Worm (Caenorhabditis elegans) whole organism, late embryonic: ENCODE measurements around the gene slo-1.
A peak's percentile ranks its signal among the peaks of the same experiment; 100 is the strongest.

ENCODE experiments used
- C08G9.2 ChIP-seq: sonication (generic microtip); optimal IDR thresholded peaks from 2 replicates; lab custom pipeline; 2016; ENCODE audit warnings: mild to moderate bottlenecking, missing genetic modification characterization, moderate library complexity, missing compliant biosample characterization
- F13H6.1 ChIP-seq: sonication (generic microtip); optimal IDR thresholded peaks from 2 replicates; lab custom pipeline; 2016; ENCODE audit warnings: missing genetic modification characterization, missing compliant biosample characterization
- K09A11.1 ChIP-seq: sonication (generic microtip); optimal IDR thresholded peaks from 2 replicates; lab custom pipeline; 2017; ENCODE audit warnings: antibody characterized with exemption, mild to moderate bottlenecking, missing genetic modification characterization, missing compliant biosample characterization; ENCODE audit not compliant: insufficient read depth
- T23F11.4 ChIP-seq: fragments of 200-800 bp; sonication (Bioruptor generic); optimal IDR thresholded peaks from 2 replicates; lab custom pipeline; 2018; ENCODE audit warnings: mild to moderate bottlenecking, missing genetic modification characterization, missing compliant biosample characterization
- Y22D7AL.16 ChIP-seq: sonication (generic microtip); optimal IDR thresholded peaks from 2 replicates; lab custom pipeline; 2016; ENCODE audit warnings: missing genetic modification characterization, missing compliant biosample characterization
- ahr-1 ChIP-seq: sonication (generic microtip); optimal IDR thresholded peaks from 2 replicates; lab custom pipeline; 2016; ENCODE audit warnings: missing genetic modification characterization, missing compliant biosample characterization
- ama-1 ChIP-seq: fragments of 150-350 bp; optimal IDR thresholded peaks from 2 replicates; lab custom pipeline; 2014
- ceh-14 ChIP-seq: sonication (generic microtip); optimal IDR thresholded peaks from 2 replicates; lab custom pipeline; 2016; ENCODE audit warnings: missing genotype, missing genetic modification characterization, missing compliant biosample characterization
- ceh-18 ChIP-seq: sonication (generic microtip); optimal IDR thresholded peaks from 2 replicates; lab custom pipeline; 2016; ENCODE audit warnings: missing genetic modification characterization, missing compliant biosample characterization
- ceh-19 ChIP-seq: fragments of 200-800 bp; sonication (Bioruptor generic); optimal IDR thresholded peaks from 2 replicates; lab custom pipeline; 2018; ENCODE audit warnings: mild to moderate bottlenecking, missing genetic modification characterization, missing compliant biosample characterization
- ceh-22 ChIP-seq: sonication (generic microtip); optimal IDR thresholded peaks from 2 replicates; lab custom pipeline; 2017; ENCODE audit warnings: missing biosample characterization, missing genetic modification characterization
- ceh-24 ChIP-seq: sonication (generic microtip); optimal IDR thresholded peaks from 2 replicates; lab custom pipeline; 2016; ENCODE audit warnings: mild to moderate bottlenecking, missing genetic modification characterization, missing compliant biosample characterization
- ceh-31 ChIP-seq: sonication (generic microtip); optimal IDR thresholded peaks from 2 replicates; lab custom pipeline; 2016; ENCODE audit warnings: missing genetic modification characterization, missing compliant biosample characterization
- ceh-34 ChIP-seq: sonication (generic microtip); optimal IDR thresholded peaks from 2 replicates; lab custom pipeline; 2016; ENCODE audit warnings: mild to moderate bottlenecking, missing genetic modification characterization, missing compliant biosample characterization
- ceh-6 ChIP-seq: fragments of 200-800 bp; sonication (Bioruptor generic); optimal IDR thresholded peaks from 2 replicates; lab custom pipeline; 2018; ENCODE audit warnings: mild to moderate bottlenecking, missing genetic modification characterization, missing compliant biosample characterization
- ceh-9 ChIP-seq: sonication (generic microtip); optimal IDR thresholded peaks from 2 replicates; lab custom pipeline; 2016; ENCODE audit warnings: mild to moderate bottlenecking, missing genetic modification characterization, inconsistent platforms, missing compliant biosample characterization
- dve-1 ChIP-seq: sonication (generic microtip); optimal IDR thresholded peaks from 2 replicates; lab custom pipeline; 2017; ENCODE audit warnings: antibody characterized with exemption, mild to moderate bottlenecking, missing genetic modification characterization, missing compliant biosample characterization
- elt-2 ChIP-seq: sonication (generic microtip); optimal IDR thresholded peaks from 2 replicates; lab custom pipeline; 2016; ENCODE audit warnings: missing genetic modification reagents, missing genetic modification characterization, missing compliant biosample characterization
- elt-4 ChIP-seq: sonication (generic microtip); optimal IDR thresholded peaks from 2 replicates; lab custom pipeline; 2016; ENCODE audit warnings: missing genetic modification characterization, missing compliant biosample characterization
- ets-4 ChIP-seq: sonication (generic microtip); optimal IDR thresholded peaks from 2 replicates; lab custom pipeline; 2016; ENCODE audit warnings: missing genetic modification characterization, missing compliant biosample characterization
- eyg-1 ChIP-seq: sonication (generic microtip); optimal IDR thresholded peaks from 2 replicates; lab custom pipeline; 2016; ENCODE audit warnings: missing genotype, missing genetic modification characterization, missing compliant biosample characterization
- fax-1 ChIP-seq: sonication (generic microtip); optimal IDR thresholded peaks from 2 replicates; lab custom pipeline; 2016; ENCODE audit warnings: missing genotype, missing genetic modification characterization, missing compliant biosample characterization
- fkh-10 ChIP-seq: fragments of 150-350 bp; optimal IDR thresholded peaks from 2 replicates; lab custom pipeline; 2014; ENCODE audit warnings: missing biosample characterization, missing genetic modification reagents, missing genetic modification characterization
- fkh-6 ChIP-seq: sonication (generic microtip); optimal IDR thresholded peaks from 2 replicates; lab custom pipeline; 2016; ENCODE audit warnings: missing genetic modification characterization, missing compliant biosample characterization
- gmeb-2 ChIP-seq: sonication (generic microtip); optimal IDR thresholded peaks from 2 replicates; lab custom pipeline; 2016; ENCODE audit warnings: missing genetic modification characterization, inconsistent platforms, missing compliant biosample characterization
- hlh-13 ChIP-seq: fragments of 200-800 bp; sonication (Bioruptor generic); optimal IDR thresholded peaks from 2 replicates; lab custom pipeline; 2018; ENCODE audit warnings: mild to moderate bottlenecking, missing genetic modification characterization, missing compliant biosample characterization
- hlh-15 ChIP-seq: sonication (generic microtip); optimal IDR thresholded peaks from 2 replicates; lab custom pipeline; 2016; ENCODE audit warnings: missing genetic modification characterization, missing compliant biosample characterization
- hlh-30 ChIP-seq: sonication (generic microtip); optimal IDR thresholded peaks from 2 replicates; lab custom pipeline; 2017; ENCODE audit warnings: antibody characterized with exemption, missing genetic modification characterization, missing compliant biosample characterization; ENCODE audit not compliant: insufficient read depth
- hlh-8 ChIP-seq: sonication (generic microtip); optimal IDR thresholded peaks from 2 replicates; lab custom pipeline; 2016; ENCODE audit warnings: missing genotype, missing genetic modification characterization, missing compliant biosample characterization
- lim-6 ChIP-seq: sonication (generic microtip); optimal IDR thresholded peaks from 2 replicates; lab custom pipeline; 2016; ENCODE audit warnings: missing genetic modification characterization, missing compliant biosample characterization
- nfya-1 ChIP-seq: sonication (generic microtip); optimal IDR thresholded peaks from 2 replicates; lab custom pipeline; 2017; ENCODE audit warnings: missing genetic modification characterization, mild to moderate bottlenecking, missing compliant biosample characterization, antibody characterized with exemption, moderate library complexity
- nhr-11 ChIP-seq: fragments of 150-350 bp; optimal IDR thresholded peaks from 2 replicates; lab custom pipeline; 2014; ENCODE audit warnings: missing biosample characterization, missing genetic modification characterization
- nhr-232 ChIP-seq: sonication (generic microtip); optimal IDR thresholded peaks from 2 replicates; lab custom pipeline; 2016; ENCODE audit warnings: missing genetic modification characterization, missing compliant biosample characterization
- npax-4 ChIP-seq: sonication (generic microtip); optimal IDR thresholded peaks from 2 replicates; lab custom pipeline; 2016; ENCODE audit warnings: missing genetic modification characterization, missing compliant biosample characterization
- odd-2 ChIP-seq: sonication (generic microtip); optimal IDR thresholded peaks from 2 replicates; lab custom pipeline; 2017; ENCODE audit warnings: antibody characterized with exemption, mild to moderate bottlenecking, missing genetic modification characterization, missing compliant biosample characterization
- pat-9 ChIP-seq: fragments of 200-800 bp; sonication (Bioruptor generic); optimal IDR thresholded peaks from 2 replicates; lab custom pipeline; 2018; ENCODE audit warnings: mild to moderate bottlenecking, missing genetic modification characterization, moderate library complexity, missing compliant biosample characterization
- pha-2 ChIP-seq: sonication (generic microtip); optimal IDR thresholded peaks from 2 replicates; lab custom pipeline; 2017; ENCODE audit warnings: mild to moderate bottlenecking, missing genetic modification characterization, missing compliant biosample characterization
- pha-4 ChIP-seq: fragments of 150-350 bp; optimal IDR thresholded peaks from 2 replicates; lab custom pipeline; 2018; ENCODE audit warnings: missing biosample characterization, missing genetic modification reagents, missing genetic modification characterization
- pqm-1 ChIP-seq: sonication (generic microtip); optimal IDR thresholded peaks from 2 replicates; lab custom pipeline; 2016; ENCODE audit warnings: missing genetic modification characterization, missing compliant biosample characterization
- pros-1 ChIP-seq: fragments of 150-350 bp; optimal IDR thresholded peaks from 2 replicates; lab custom pipeline; 2014; ENCODE audit warnings: missing biosample characterization, missing genetic modification reagents, missing genetic modification characterization
- rnt-1 ChIP-seq: sonication (generic microtip); optimal IDR thresholded peaks from 2 replicates; lab custom pipeline; 2016; ENCODE audit warnings: missing genetic modification characterization, missing compliant biosample characterization
- sdc-2 ChIP-seq: sonication (generic microtip); optimal IDR thresholded peaks from 2 replicates; lab custom pipeline; 2016; ENCODE audit warnings: missing genotype, missing genetic modification characterization, missing compliant biosample characterization
- sox-2 ChIP-seq: fragments of 200-800 bp; sonication (Bioruptor generic); IDR thresholded peaks from 2 replicates; pipeline ENCODE4 v1.3.6; 2022; ENCODE audit warnings: missing genetic modification reagents, missing genetic modification characterization, missing compliant biosample characterization
- syd-9 ChIP-seq: sonication (generic microtip); optimal IDR thresholded peaks from 2 replicates; lab custom pipeline; 2016; ENCODE audit warnings: mild to moderate bottlenecking, missing genetic modification characterization, moderate library complexity, missing compliant biosample characterization
- tbx-2 ChIP-seq: sonication (generic microtip); optimal IDR thresholded peaks from 2 replicates; lab custom pipeline; 2016; ENCODE audit warnings: missing genetic modification characterization, missing compliant biosample characterization
- tbx-7 ChIP-seq: sonication (generic microtip); optimal IDR thresholded peaks from 2 replicates; lab custom pipeline; 2016; ENCODE audit warnings: missing genotype, missing genetic modification characterization, missing compliant biosample characterization
- ttx-3 ChIP-seq: sonication (generic microtip); optimal IDR thresholded peaks from 2 replicates; lab custom pipeline; 2016; ENCODE audit warnings: missing genetic modification reagents, missing genetic modification characterization, missing compliant biosample characterization
- unc-3 ChIP-seq, 2 experiments: fragments of 200-800 bp in 1 of 2; sonication (Bioruptor generic) in 1 of 2; sonication (generic microtip) in 1 of 2; conservative IDR thresholded peaks in 1 of 2; optimal IDR thresholded peaks in 1 of 2; 2 replicates each; pipeline versions ENCODE4 v1.3.6 to Lab custom; 2016 to 2022; ENCODE audit warnings: missing compliant biosample characterization in 2 of 2, missing genetic modification characterization in 2 of 2, missing genetic modification reagents in 1 of 2
- unc-42 ChIP-seq: sonication (generic microtip); optimal IDR thresholded peaks from 2 replicates; lab custom pipeline; 2016; ENCODE audit warnings: missing genotype, missing genetic modification characterization, missing compliant biosample characterization
- unc-55 ChIP-seq: sonication (generic microtip); optimal IDR thresholded peaks from 2 replicates; lab custom pipeline; 2017; ENCODE audit warnings: missing biosample characterization, missing genetic modification reagents, missing genetic modification characterization
- unc-86 ChIP-seq: sonication (generic microtip); optimal IDR thresholded peaks from 2 replicates; lab custom pipeline; 2016; ENCODE audit warnings: missing genetic modification characterization, missing compliant biosample characterization
- zip-5 ChIP-seq: sonication (generic microtip); optimal IDR thresholded peaks from 2 replicates; lab custom pipeline; 2016; ENCODE audit warnings: missing genetic modification characterization, missing compliant biosample characterization
- ztf-16 ChIP-seq: sonication (generic microtip); optimal IDR thresholded peaks from 2 replicates; lab custom pipeline; 2017; ENCODE audit warnings: missing genetic modification characterization, missing compliant biosample characterization

Gene slo-1

ce11 chrV:18490284-18490832 lies 1.7 kb upstream of the slo-1 start:
- TF ChIP-seq ceh-22 (tag; lab: Kevin White, UChicago) (no peak), tbx-7 (tag; lab: Kevin White, UChicago) (no peak), pha-2 (tag; lab: Kevin White, UChicago) (no peak), F13H6.1 (tag; lab: Kevin White, UChicago) (no peak), nhr-11 (tag; lab: Kevin White, UChicago) (no peak), pat-9 (tag; lab: Kevin White, UChicago) (no peak), ceh-24 (tag; lab: Kevin White, UChicago) (no peak), unc-55 (GFP tag; lab: Kevin White, UChicago) (no peak), npax-4 (tag; lab: Kevin White, UChicago) (no peak), sox-2 (GFP tag; lab: Robert Waterston, UW) (no peak), ceh-6 (no peak), pqm-1 (tag; lab: Kevin White, UChicago) (no peak), syd-9 (tag; lab: Kevin White, UChicago) (no peak), unc-3 (GFP tag; conservative IDR thresholded peaks at IDR 0.05; lab: Robert Waterston, UW) (no peak), unc-3 (tag; optimal IDR thresholded peaks at IDR 0.05; lab: Kevin White, UChicago) (no peak), fkh-6 (tag; lab: Kevin White, UChicago) (no peak), pha-4 (tag; lab: Kevin White, UChicago) (no peak), dve-1 (tag; lab: Kevin White, UChicago) (no peak), fkh-10 (no peak), C08G9.2 (tag; lab: Kevin White, UChicago) (no peak), elt-2 (tag; lab: Kevin White, UChicago) (no peak), ztf-16 (no peak), unc-86 (tag; lab: Kevin White, UChicago) (peak; percentile 6), pros-1 (tag; lab: Kevin White, UChicago) (peak; percentile 4), nfya-1 (peak; percentile 75), Y22D7AL.16 (tag; lab: Kevin White, UChicago) (no peak), elt-4 (tag; lab: Kevin White, UChicago) (no peak), unc-42 (tag; lab: Kevin White, UChicago) (peak; percentile 66), fax-1 (tag; lab: Kevin White, UChicago) (no peak), ceh-14 (no peak), nhr-232 (tag; lab: Kevin White, UChicago) (no peak), ceh-34 (tag; lab: Kevin White, UChicago) (no peak), T23F11.4 (no peak), tbx-2 (tag; lab: Kevin White, UChicago) (no peak), gmeb-2 (tag; lab: Kevin White, UChicago) (no peak), hlh-8 (tag; lab: Kevin White, UChicago) (no peak), hlh-30 (tag; lab: Kevin White, UChicago) (no peak), rnt-1 (tag; lab: Kevin White, UChicago) (no peak), ttx-3 (tag; lab: Kevin White, UChicago) (no peak), sdc-2 (no peak), lim-6 (no peak), odd-2 (tag; lab: Kevin White, UChicago) (no peak), ceh-18 (tag; lab: Kevin White, UChicago) (no peak), ceh-9 (tag; lab: Kevin White, UChicago) (no peak), K09A11.1 (tag; lab: Kevin White, UChicago) (no peak), ahr-1 (tag; lab: Kevin White, UChicago) (no peak), eyg-1 (tag; lab: Kevin White, UChicago) (no peak), ceh-31 (tag; lab: Kevin White, UChicago) (peak; percentile 29), zip-5 (tag; lab: Kevin White, UChicago) (no peak), hlh-13 (no peak), hlh-15 (tag; lab: Kevin White, UChicago) (no peak), ama-1 (lab: Kevin White, UChicago) (no peak), ets-4 (tag; lab: Kevin White, UChicago) (no peak), ceh-19 (GFP tag; lab: Kevin White, UChicago) (peak; percentile 20)
